Worm (Caenorhabditis elegans): Measurements from ENCODE around the gene pyr-1.

pyr-1 gene

DNA sequence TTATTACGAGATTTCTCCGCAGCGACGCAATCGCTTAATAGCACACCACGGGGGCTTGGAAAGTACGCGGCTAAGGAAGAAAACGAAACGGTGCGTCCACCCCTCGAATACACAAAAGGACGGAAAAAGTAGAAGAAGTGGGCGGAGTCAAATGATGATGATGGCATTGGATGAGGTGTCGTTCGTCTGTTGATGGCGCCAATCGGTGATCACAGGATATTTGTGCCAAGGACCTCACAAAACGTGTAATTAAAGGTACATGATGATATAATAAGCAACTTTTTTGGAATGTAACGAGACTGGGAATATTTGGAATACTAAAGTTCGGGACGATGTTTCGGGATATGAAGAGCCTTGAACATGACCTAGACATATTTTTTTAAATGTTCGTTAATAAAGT is 16.5 kb upstream of the pyr-1 start, which contains the start of gene cutl-12:
Gene cutl-12 (minus strand): TSS at position 101 of the 400 bp plus-strand sequence.
- TF ChIP-seq lsy-12 (tag; optimal IDR thresholded peaks at IDR 0.05) (no peak), ceh-9 (tag; optimal IDR thresholded peaks at IDR 0.05) (no peak), nhr-67 (tag; optimal IDR thresholded peaks at IDR 0.05) (no peak), nhr-28 (tag; optimal IDR thresholded peaks at IDR 0.05) (no peak), nhr-12 (tag; optimal IDR thresholded peaks at IDR 0.05) (no peak), elt-3 (tag; optimal IDR thresholded peaks at IDR 0.05) (no peak), nhr-23 (tag; optimal IDR thresholded peaks at IDR 0.05) (no peak), lin-15B (tag; optimal IDR thresholded peaks at IDR 0.05) (no peak), egl-27 (tag; optimal IDR thresholded peaks at IDR 0.05) (no peak), nfya-1 (tag; optimal IDR thresholded peaks at IDR 0.05; ENCODE audit: insufficient read depth) (no peak), unc-62 (GFP tag; optimal IDR thresholded peaks at IDR 0.05) (no peak), hmg-11 (tag; optimal IDR thresholded peaks at IDR 0.05) (no peak), jun-1 (tag; optimal IDR thresholded peaks at IDR 0.05) (no peak), nhr-77 (tag; optimal IDR thresholded peaks at IDR 0.05) (no peak), ceh-82 (tag; optimal IDR thresholded peaks at IDR 0.05) (no peak)

- peak; percentile 46 for TF ChIP-seq pha-4 (tag; optimal IDR thresholded peaks at IDR 0.05)
- no peak for TF ChIP-seq fkh-10 (GFP tag; optimal IDR thresholded peaks at IDR 0.05)
Observed at ce11 chrII:8637615-8638014, 13.3 kb upstream of the pyr-1 start, which contains the start of gene vab-9. Gene vab-9, minus strand, starts transcription at chrII:8637715.

ce11 chrII:8639553-8639952 is 11.4 kb upstream of the pyr-1 start:
- TF ChIP-seq nhr-11 (tag; optimal IDR thresholded peaks at IDR 0.05) = no peak
- TF ChIP-seq elt-2 (tag; optimal IDR thresholded peaks at IDR 0.05) = no peak
- no peak for TF ChIP-seq aly-2 (tag; optimal IDR thresholded peaks at IDR 0.05)
- no peak for TF ChIP-seq sea-2 (GFP tag; optimal IDR thresholded peaks at IDR 0.05)
- no peak for TF ChIP-seq lin-39 (tag; optimal IDR thresholded peaks at IDR 0.05)
- no peak for TF ChIP-seq snpc-4 (tag; optimal IDR thresholded peaks at IDR 0.05)
- TF ChIP-seq ceh-9 (tag; optimal IDR thresholded peaks at IDR 0.05) = no peak
- TF ChIP-seq ceh-82 (tag; optimal IDR thresholded peaks at IDR 0.05) = no peak
- TF ChIP-seq R02D3.7 (tag; optimal IDR thresholded peaks at IDR 0.05) = no peak
- TF ChIP-seq nhr-12 (tag; optimal IDR thresholded peaks at IDR 0.05) = no peak
- no peak for TF ChIP-seq tbx-2 (tag; optimal IDR thresholded peaks at IDR 0.05)
- no peak for TF ChIP-seq ZK546.5 (tag; optimal IDR thresholded peaks at IDR 0.05)
- TF ChIP-seq egl-27 (tag; optimal IDR thresholded peaks at IDR 0.05) = no peak
- no peak for TF ChIP-seq fkh-2 (tag; optimal IDR thresholded peaks at IDR 0.05)
- no peak for TF ChIP-seq eor-1 (tag; optimal IDR thresholded peaks at IDR 0.05)
- TF ChIP-seq pha-4 (tag; optimal IDR thresholded peaks at IDR 0.05) = no peak
- TF ChIP-seq nfya-1 (tag; optimal IDR thresholded peaks at IDR 0.05; ENCODE audit: insufficient read depth) = no peak
- no peak for TF ChIP-seq ztf-4 (tag; optimal IDR thresholded peaks at IDR 0.05)

ce11 chrII:8640503-8640902 is 10.4 kb upstream of the pyr-1 start:
- TF ChIP-seq nfya-1 (tag; optimal IDR thresholded peaks at IDR 0.05; ENCODE audit: insufficient read depth) (peak; percentile 18), pqm-1 (tag; optimal IDR thresholded peaks at IDR 0.05) (peak; percentile 22), lin-15B (tag; optimal IDR thresholded peaks at IDR 0.05) (no peak), pha-4 (tag; optimal IDR thresholded peaks at IDR 0.05) (peak; percentile 45), elt-2 (tag; optimal IDR thresholded peaks at IDR 0.05) (peak; percentile 29)

ce11 chrII:8641131-8641530 is 9.8 kb upstream of the pyr-1 start, which contains the start of gene D2085.7:
Gene D2085.7, plus strand, starts transcription at chrII:8641381.
- TF ChIP-seq nhr-23 (tag; optimal IDR thresholded peaks at IDR 0.05) = peak; percentile 25
- peak; percentile 37 for TF ChIP-seq nhr-25 (tag; optimal IDR thresholded peaks at IDR 0.05)
- no peak for TF ChIP-seq lsy-12 (tag; optimal IDR thresholded peaks at IDR 0.05)
- peak; percentile 24 for TF ChIP-seq elt-2 (tag; optimal IDR thresholded peaks at IDR 0.05)

ce11 chrII:8642376-8642775 is 8.5 kb upstream of the pyr-1 start:
- no peak for TF ChIP-seq unc-39 (tag; optimal IDR thresholded peaks at IDR 0.05)
- TF ChIP-seq egl-5 (tag; optimal IDR thresholded peaks at IDR 0.05) = no peak
- no peak for TF ChIP-seq eor-1 (tag; optimal IDR thresholded peaks at IDR 0.05)
- TF ChIP-seq snpc-4 (tag; optimal IDR thresholded peaks at IDR 0.05) = no peak
- no peak for TF ChIP-seq ama-1 (optimal IDR thresholded peaks at IDR 0.05)
- no peak for TF ChIP-seq skn-1 (tag; optimal IDR thresholded peaks at IDR 0.05)
